Worm (Caenorhabditis elegans) whole organism, dauer: ENCODE data around the gene sdc-2.

Experiments
- unc-62 ChIP-seq: sonication (generic microtip); optimal IDR thresholded peaks from 2 replicates; lab custom pipeline; 2017; ENCODE audit warnings: missing biosample characterization, missing genetic modification reagents, missing genetic modification characterization

The sdc-2 gene

ce11 chrX:11571714-11572113 lies 49.2 kb downstream of the sdc-2 start:
- no peak for TF ChIP-seq unc-62 (GFP tag; lab: Kevin White, UChicago)

DNA sequence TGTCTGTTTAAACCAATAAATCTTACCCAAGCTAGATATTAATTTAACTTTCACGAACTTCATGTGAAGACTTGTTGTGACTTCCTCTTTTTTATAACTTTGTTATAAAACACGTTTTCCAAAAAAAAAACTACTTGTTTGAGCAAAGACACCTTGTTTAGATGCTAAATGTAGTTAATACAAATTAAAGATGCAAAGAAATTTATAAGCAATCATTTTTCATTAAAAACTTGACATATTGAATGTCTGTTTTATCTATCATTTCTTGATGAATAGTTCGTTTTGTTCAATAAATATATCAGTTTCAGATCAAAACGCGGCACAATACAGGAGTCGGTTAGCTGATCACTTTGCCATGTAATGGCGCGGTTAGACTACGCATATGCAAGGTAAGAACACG lies 49.7 kb downstream of the sdc-2 start, which contains the start of gene frm-3:
frm-3 (plus strand) TSS at position 301 of the 400 bp plus-strand sequence.
- no peak for TF ChIP-seq unc-62 (GFP tag; lab: Kevin White, UChicago)

DNA sequence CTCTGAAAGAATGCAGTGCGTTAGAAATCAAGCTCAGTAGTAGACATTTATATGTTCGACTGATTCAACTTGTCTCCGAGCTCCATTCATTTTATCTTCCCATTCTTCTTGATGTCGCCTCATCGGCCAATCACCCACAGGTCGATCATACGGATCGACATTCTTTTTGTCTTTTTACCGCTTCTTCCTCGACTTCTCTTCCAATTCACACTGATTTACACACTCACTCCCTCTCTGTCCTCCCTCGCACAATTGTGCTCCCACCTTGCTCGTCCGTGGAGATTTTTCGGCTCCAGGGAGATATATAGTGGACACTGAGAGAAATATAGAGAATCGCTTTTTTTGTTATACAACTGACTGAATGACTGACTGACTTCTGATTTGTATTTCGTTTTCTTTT lies 51.7 kb downstream of the sdc-2 start:
- no peak for TF ChIP-seq unc-62 (GFP tag; lab: Kevin White, UChicago)

DNA sequence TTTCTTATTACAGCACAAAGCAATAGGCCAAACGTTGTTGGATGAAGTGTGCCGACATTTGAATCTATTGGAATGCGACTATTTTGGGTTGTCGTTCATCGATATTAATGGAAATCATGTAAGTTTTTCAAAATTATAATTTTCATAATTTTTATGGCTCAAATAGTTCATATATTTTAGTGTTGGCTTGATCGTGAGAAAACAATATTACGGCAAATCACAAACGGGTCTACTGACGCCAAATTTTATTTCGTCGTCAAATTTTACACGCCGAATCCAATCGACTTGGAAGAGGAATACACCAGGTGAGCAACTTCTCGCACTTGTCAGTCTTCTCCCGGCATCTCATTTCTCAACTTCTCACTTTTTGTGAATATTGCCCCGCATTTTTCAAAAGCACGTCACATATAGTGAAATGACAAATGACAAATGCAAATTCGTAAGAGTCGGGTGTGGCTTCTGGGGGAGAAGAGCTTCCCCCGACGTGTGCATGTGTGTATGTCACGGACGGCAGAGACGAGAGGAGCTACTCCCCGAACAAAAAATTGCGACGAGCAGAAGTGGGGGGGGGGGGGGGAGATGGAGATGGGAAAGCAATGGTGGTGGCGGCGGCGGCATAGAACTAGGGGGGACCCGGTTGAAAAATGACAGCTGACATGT lies 54.1 kb downstream of the sdc-2 start:
- TF ChIP-seq unc-62 (GFP tag; lab: Kevin White, UChicago) = no peak
